Worm (Caenorhabditis elegans) whole organism, early embryonic: ENCODE data around the gene C27D6.12.

Experiments
- ama-1 ChIP-seq: fragments of 150-350 bp; optimal IDR thresholded peaks from 2 replicates; lab custom pipeline; 2014
- ceh-13 ChIP-seq: fragments of 200-800 bp; sonication (Bioruptor generic); optimal IDR thresholded peaks from 2 replicates; lab custom pipeline; 2018; ENCODE audit warnings: mild to moderate bottlenecking, missing genetic modification characterization, missing compliant biosample characterization
- ets-7 ChIP-seq: sonication (generic microtip); optimal IDR thresholded peaks from 2 replicates; lab custom pipeline; 2016; ENCODE audit warnings: missing genotype, missing genetic modification characterization, missing compliant biosample characterization
- tbx-11 ChIP-seq: fragments of 200-800 bp; sonication (Bioruptor generic); IDR thresholded peaks from 2 replicates; pipeline ENCODE4 v1.3.6; 2022; ENCODE audit warnings: missing genetic modification characterization, missing compliant biosample characterization

DNA sequence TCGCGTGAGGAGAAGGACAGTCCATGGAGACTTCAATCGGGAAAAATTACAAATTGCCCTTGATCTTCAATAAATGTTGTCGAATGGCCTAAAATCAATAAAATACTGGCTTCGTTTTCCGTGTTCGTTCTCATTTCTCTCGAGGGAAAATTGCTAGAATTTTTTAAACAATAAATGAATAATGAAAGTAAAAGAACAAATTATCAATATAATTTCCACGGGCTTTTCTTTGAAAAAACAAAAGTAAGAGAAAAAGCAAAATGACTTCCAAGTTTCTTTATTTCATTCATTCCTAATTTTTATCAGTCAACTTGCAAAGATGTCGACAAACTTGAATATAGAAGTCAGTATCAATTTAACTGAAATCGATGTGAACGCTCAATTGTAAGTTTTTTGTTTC is 34.9 kb upstream of the C27D6.12 start, which contains the start of gene C34F11.1:
- TF ChIP-seq ama-1 (lab: Kevin White, UChicago) (no peak), ets-7 (tag; lab: Kevin White, UChicago) (no peak), ceh-13 (GFP tag; lab: Kevin White, UChicago) (no peak), tbx-11 (GFP tag; lab: Robert Waterston, UW) (no peak)
